Worm (Caenorhabditis elegans) whole organism, early embryonic: ENCODE data around the gene dmsr-13.

Experiments
- B0310.2 ChIP-seq: sonication (generic microtip); optimal IDR thresholded peaks from 2 replicates; lab custom pipeline; 2016; ENCODE audit warnings: mild to moderate bottlenecking, missing genetic modification characterization, missing compliant biosample characterization
- ama-1 ChIP-seq: fragments of 150-350 bp; optimal IDR thresholded peaks from 2 replicates; lab custom pipeline; 2014
- ceh-13 ChIP-seq: fragments of 200-800 bp; sonication (Bioruptor generic); optimal IDR thresholded peaks from 2 replicates; lab custom pipeline; 2018; ENCODE audit warnings: mild to moderate bottlenecking, missing genetic modification characterization, missing compliant biosample characterization
- ceh-36 ChIP-seq: sonication (generic microtip); optimal IDR thresholded peaks from 2 replicates; lab custom pipeline; 2016; ENCODE audit warnings: missing genetic modification characterization, inconsistent platforms, missing compliant biosample characterization
- ets-7 ChIP-seq: sonication (generic microtip); optimal IDR thresholded peaks from 2 replicates; lab custom pipeline; 2016; ENCODE audit warnings: missing genotype, missing genetic modification characterization, missing compliant biosample characterization
- flt-1 ChIP-seq: fragments of 200-800 bp; sonication (Bioruptor generic); IDR thresholded peaks from 2 replicates; pipeline ENCODE4 v1.3.6; 2022; ENCODE audit warnings: missing genetic modification characterization, missing compliant biosample characterization
- hmbx-1 ChIP-seq: sonication (generic microtip); optimal IDR thresholded peaks from 2 replicates; lab custom pipeline; 2016; ENCODE audit warnings: mild to moderate bottlenecking, missing genetic modification characterization, missing compliant biosample characterization
- sea-1 ChIP-seq: fragments of 200-800 bp; sonication (Bioruptor generic); conservative IDR thresholded peaks from 2 replicates; pipeline ENCODE4 v1.3.6; 2022; ENCODE audit warnings: missing genetic modification characterization, missing compliant biosample characterization
- tbx-11 ChIP-seq: fragments of 200-800 bp; sonication (Bioruptor generic); IDR thresholded peaks from 2 replicates; pipeline ENCODE4 v1.3.6; 2022; ENCODE audit warnings: missing genetic modification characterization, missing compliant biosample characterization
- tra-4 ChIP-seq: sonication (generic microtip); optimal IDR thresholded peaks from 2 replicates; lab custom pipeline; 2017; ENCODE audit warnings: missing genetic modification characterization, missing compliant biosample characterization

ce11 chrV:6793744-6794239, 25.9 kb downstream of the dmsr-13 start, which contains the start of gene ZC404.1:
- TF ChIP-seq ama-1 = no peak
- no peak for TF ChIP-seq tbx-11 (GFP tag; lab: Robert Waterston, UW)
- no peak for TF ChIP-seq B0310.2
- TF ChIP-seq hmbx-1 (tag; lab: Kevin White, UChicago) = no peak
- TF ChIP-seq ceh-36 (tag; lab: Kevin White, UChicago) = no peak
- TF ChIP-seq flt-1 (GFP tag; lab: Robert Waterston, UW) = no peak
- no peak for TF ChIP-seq ets-7 (tag; lab: Kevin White, UChicago)
- TF ChIP-seq sea-1 (GFP tag; lab: Robert Waterston, UW) = no peak
- no peak for TF ChIP-seq ceh-13 (GFP tag; lab: Kevin White, UChicago)
- no peak for TF ChIP-seq tra-4 (tag; lab: Kevin White, UChicago)
